Fruit fly (Drosophila melanogaster): ENCODE results near the gene Ets65A.

The Ets65A gene

dm6 chr3L:6110673-6111449, 13.4 kb downstream of the Ets65A start:
- TF ChIP-seq CG11617 (GFP tag; optimal IDR thresholded peaks at IDR 0.05), result no peak
- no peak for TF ChIP-seq Crg-1 (GFP tag; optimal IDR thresholded peaks at IDR 0.05)
- TF ChIP-seq pad (GFP tag; optimal IDR thresholded peaks at IDR 0.05), result no peak
- TF ChIP-seq CG33017 (tag; optimal IDR thresholded peaks at IDR 0.05), result no peak
- no peak for TF ChIP-seq tj (GFP tag; optimal IDR thresholded peaks at IDR 0.05)
- no peak for TF ChIP-seq Hr96 (GFP tag; optimal IDR thresholded peaks at IDR 0.05)
- no peak for TF ChIP-seq CG12768 (GFP tag; optimal IDR thresholded peaks at IDR 0.05)
- TF ChIP-seq CG1620 (GFP tag; optimal IDR thresholded peaks at IDR 0.05), result no peak
- TF ChIP-seq CG5204 (GFP tag; optimal IDR thresholded peaks at IDR 0.05), result no peak
- no peak for TF ChIP-seq CG7045 (GFP tag; optimal IDR thresholded peaks at IDR 0.05)
- no peak for TF ChIP-seq toe (GFP tag; optimal IDR thresholded peaks at IDR 0.05)
- no peak for TF ChIP-seq Clk (GFP tag; optimal IDR thresholded peaks at IDR 0.05)
- TF ChIP-seq CG7101 (tag; optimal IDR thresholded peaks at IDR 0.05), result no peak
- TF ChIP-seq ovo (GFP tag; optimal IDR thresholded peaks at IDR 0.05), result no peak
- no peak for TF ChIP-seq bab1 (GFP tag; optimal IDR thresholded peaks at IDR 0.05)
- no peak for TF ChIP-seq cic (GFP tag; optimal IDR thresholded peaks at IDR 0.05)
- TF ChIP-seq CG14711 (tag; optimal IDR thresholded peaks at IDR 0.05), result no peak
- no peak for TF ChIP-seq kay (GFP tag; ENCODE audit: borderline replicate concordance)

dm6 chr3L:6111458-6111857, 14.0 kb downstream of the Ets65A start:
- TF ChIP-seq kay (GFP tag; ENCODE audit: borderline replicate concordance) (no peak), pad (GFP tag; optimal IDR thresholded peaks at IDR 0.05) (no peak), CG1620 (GFP tag; optimal IDR thresholded peaks at IDR 0.05) (no peak), Crg-1 (GFP tag; optimal IDR thresholded peaks at IDR 0.05) (no peak), CG7101 (tag; optimal IDR thresholded peaks at IDR 0.05) (no peak), CG11617 (GFP tag; optimal IDR thresholded peaks at IDR 0.05) (no peak), Hr96 (GFP tag; optimal IDR thresholded peaks at IDR 0.05) (no peak), CG33017 (tag; optimal IDR thresholded peaks at IDR 0.05) (no peak)

dm6 chr3L:6115505-6115904, 18.1 kb downstream of the Ets65A start:
- TF ChIP-seq CG11617 (GFP tag; optimal IDR thresholded peaks at IDR 0.05), result no peak
- TF ChIP-seq cnc (optimal IDR thresholded peaks at IDR 0.05), result no peak
- no peak for TF ChIP-seq ovo (GFP tag; optimal IDR thresholded peaks at IDR 0.05)
- TF ChIP-seq Crg-1 (GFP tag; optimal IDR thresholded peaks at IDR 0.05), result no peak
- no peak for TF ChIP-seq CG33017 (tag; optimal IDR thresholded peaks at IDR 0.05)
- no peak for TF ChIP-seq Hr96 (GFP tag; optimal IDR thresholded peaks at IDR 0.05)
- no peak for TF ChIP-seq CG1620 (GFP tag; optimal IDR thresholded peaks at IDR 0.05)
- TF ChIP-seq Clk (GFP tag; optimal IDR thresholded peaks at IDR 0.05), result no peak
- no peak for TF ChIP-seq CG14711 (tag; optimal IDR thresholded peaks at IDR 0.05)

dm6 chr3L:6116881-6117280, 19.5 kb downstream of the Ets65A start:
- TF ChIP-seq toe (GFP tag; optimal IDR thresholded peaks at IDR 0.05) (no peak), kay (GFP tag; ENCODE audit: borderline replicate concordance) (no peak)

- no peak for TF ChIP-seq Clk (GFP tag; optimal IDR thresholded peaks at IDR 0.05)
- no peak for TF ChIP-seq CG5204 (GFP tag; optimal IDR thresholded peaks at IDR 0.05)
- peak; percentile 47 for TF ChIP-seq Hr96 (GFP tag; optimal IDR thresholded peaks at IDR 0.05)
- TF ChIP-seq CG11617 (GFP tag; optimal IDR thresholded peaks at IDR 0.05), result no peak
- TF ChIP-seq CG7045 (GFP tag; optimal IDR thresholded peaks at IDR 0.05), result peak; percentile 20
- peak; percentile 12 for TF ChIP-seq toe (GFP tag; optimal IDR thresholded peaks at IDR 0.05)
- no peak for TF ChIP-seq kay (GFP tag; ENCODE audit: borderline replicate concordance)
Measured at dm6 chr3L:6124616-6125408, 27.4 kb downstream of the Ets65A start.

dm6 chr3L:6125409-6125689, 27.9 kb downstream of the Ets65A start:
- TF ChIP-seq Crg-1 (GFP tag; optimal IDR thresholded peaks at IDR 0.05) (no peak), CG33017 (tag; optimal IDR thresholded peaks at IDR 0.05) (no peak), toe (GFP tag; optimal IDR thresholded peaks at IDR 0.05) (no peak), tj (GFP tag; optimal IDR thresholded peaks at IDR 0.05) (no peak), CG5204 (GFP tag; optimal IDR thresholded peaks at IDR 0.05) (no peak), Clk (GFP tag; optimal IDR thresholded peaks at IDR 0.05) (no peak)

dm6 chr3L:6129591-6129990, 32.2 kb downstream of the Ets65A start:
- TF ChIP-seq cnc (optimal IDR thresholded peaks at IDR 0.05), result no peak

dm6 chr3L:6130944-6131343, 33.5 kb downstream of the Ets65A start, which contains the start of gene Lcp65Ag3:
Gene Lcp65Ag3, minus strand, starts transcription at chr3L:6130989.
- TF ChIP-seq bab1 (GFP tag; optimal IDR thresholded peaks at IDR 0.05) (no peak), pad (GFP tag; optimal IDR thresholded peaks at IDR 0.05) (no peak)

Measured in whole organism, adult.